Fruit fly (Drosophila melanogaster): Measurements from ENCODE around the gene Pstk.
A peak's percentile ranks its signal among the peaks of the same experiment; 100 is the strongest.

- TF ChIP-seq psq (optimal IDR thresholded peaks at IDR 0.05): no peak
- no peak for TF ChIP-seq EcR (GFP tag; optimal IDR thresholded peaks at IDR 0.05)
- TF ChIP-seq usp (GFP tag; optimal IDR thresholded peaks at IDR 0.05): no peak
- no peak for TF ChIP-seq pan (optimal IDR thresholded peaks at IDR 0.05)
- no peak for TF ChIP-seq CG8478 (optimal IDR thresholded peaks at IDR 0.05)
- TF ChIP-seq Dll (optimal IDR thresholded peaks at IDR 0.05): peak; percentile 14
Observed at dm6 chrX:19666991-19667409, 48.7 kb upstream of the Pstk start, which contains the start of gene Zw.

All from whole organism.